Worm (Caenorhabditis elegans) whole organism, L4 larva: ENCODE results near the gene eif-1.A.

Experiments used
- fkh-10 ChIP-seq: fragments of 150-350 bp; optimal IDR thresholded peaks from 2 replicates; lab custom pipeline; 2014; ENCODE audit warnings: missing biosample characterization, missing genetic modification reagents, missing genetic modification characterization
- jun-1 ChIP-seq: fragments of 150-350 bp; optimal IDR thresholded peaks from 2 replicates; lab custom pipeline; 2014; ENCODE audit warnings: missing biosample characterization, missing genetic modification reagents, missing genetic modification characterization
- mdl-1 ChIP-seq, 2 experiments: fragments of 150-350 bp in 1 of 2; sonication (generic microtip) in 1 of 2; optimal IDR thresholded peaks; 2 replicates each; lab custom pipeline; 2014 to 2017; ENCODE audit warnings: missing biosample characterization in 2 of 2, missing genetic modification characterization in 2 of 2
- nhr-42 ChIP-seq: fragments of 200-800 bp; sonication (Bioruptor generic); IDR thresholded peaks from 2 replicates; pipeline ENCODE4 v1.3.6; 2022; ENCODE audit warnings: missing genetic modification characterization, missing compliant biosample characterization
- pha-4 ChIP-seq, 2 experiments: fragments of 150-350 bp in 1 of 2; fragments of 200-800 bp in 1 of 2; sonication (Bioruptor generic) in 1 of 2; IDR thresholded peaks in 1 of 2; optimal IDR thresholded peaks in 1 of 2; 2 replicates each; pipeline versions ENCODE4 v1.3.6 to Lab custom; 2014 to 2022; ENCODE audit warnings: missing genetic modification characterization in 2 of 2, missing genetic modification reagents in 2 of 2, missing biosample characterization in 1 of 2, missing compliant biosample characterization in 1 of 2
- ztf-11 ChIP-seq: fragments of 150-350 bp; optimal IDR thresholded peaks from 2 replicates; lab custom pipeline; 2014; ENCODE audit warnings: missing biosample characterization, missing genetic modification characterization

DNA sequence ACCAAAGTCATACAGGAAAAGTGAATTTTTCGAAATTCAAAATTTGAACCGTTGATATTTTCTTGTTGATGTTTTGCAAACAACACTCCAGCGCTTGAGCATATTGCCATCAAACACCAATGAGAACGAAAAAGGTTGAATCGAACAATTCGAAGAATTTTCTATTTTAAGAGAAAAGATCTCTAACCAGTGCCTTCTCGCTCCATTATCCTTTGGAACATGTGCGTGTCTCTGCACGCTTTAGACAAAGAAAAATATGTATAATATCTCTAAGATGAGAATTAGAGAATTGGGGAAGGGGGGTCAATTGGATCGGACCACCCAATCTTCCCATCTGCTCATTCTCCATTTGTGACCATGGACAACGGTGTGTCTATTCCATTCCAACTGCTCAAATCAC lies 46.9 kb upstream of the eif-1.A start, which contains the start of gene Y17G9B.2:
- TF ChIP-seq mdl-1 (tag; optimal IDR thresholded peaks at IDR 0.05; lab: Kevin White, UChicago) (no peak), pha-4 (GFP tag; IDR thresholded peaks at IDR 0.05; lab: Robert Waterston, UW) (no peak), pha-4 (tag; optimal IDR thresholded peaks at IDR 0.05; lab: Kevin White, UChicago) (no peak), jun-1 (tag; lab: Kevin White, UChicago) (no peak), ztf-11 (tag; lab: Kevin White, UChicago) (no peak), fkh-10 (no peak), nhr-42 (GFP tag; lab: Robert Waterston, UW) (no peak)
